Worm (Caenorhabditis elegans) whole organism, young adult: ENCODE data around the gene com-1.

Source experiments
- K11D2.4 ChIP-seq: fragments of 200-800 bp; sonication (Bioruptor generic); IDR thresholded peaks from 2 replicates; pipeline ENCODE4 v1.3.6; 2022; ENCODE audit warnings: missing genetic modification reagents, missing genetic modification characterization, missing compliant biosample characterization
- Y53F4B.3 ChIP-seq: fragments of 200-800 bp; sonication (Bioruptor generic); IDR thresholded peaks from 2 replicates; pipeline ENCODE4 v1.3.6; 2022; ENCODE audit warnings: missing genetic modification reagents, missing genetic modification characterization, missing compliant biosample characterization
- ceh-27 ChIP-seq: fragments of 200-800 bp; sonication (Bioruptor generic); optimal IDR thresholded peaks from 2 replicates; lab custom pipeline; 2018; ENCODE audit warnings: mild to moderate bottlenecking, missing genetic modification characterization, moderate library complexity, missing compliant biosample characterization
- egl-44 ChIP-seq: fragments of 200-800 bp; sonication (Bioruptor generic); IDR thresholded peaks from 2 replicates; pipeline ENCODE4 v1.3.6; 2022; ENCODE audit warnings: missing genetic modification reagents, missing genetic modification characterization, missing compliant biosample characterization
- him-1 ChIP-seq: sonication (generic microtip); optimal IDR thresholded peaks from 2 replicates; lab custom pipeline; 2016; ENCODE audit warnings: missing genotype, missing genetic modification reagents, missing genetic modification characterization, missing compliant biosample characterization
- mel-28 ChIP-seq: sonication (generic microtip); optimal IDR thresholded peaks from 2 replicates; lab custom pipeline; 2016; ENCODE audit warnings: borderline replicate concordance, mild to moderate bottlenecking, missing genetic modification characterization, missing compliant biosample characterization
- nfya-2 ChIP-seq: fragments of 200-800 bp; sonication (Bioruptor generic); IDR thresholded peaks from 2 replicates; pipeline ENCODE4 v1.3.6; 2022; ENCODE audit warnings: missing genetic modification reagents, missing genetic modification characterization, missing compliant biosample characterization
- repo-1 ChIP-seq: sonication (generic microtip); optimal IDR thresholded peaks from 2 replicates; lab custom pipeline; 2017; ENCODE audit warnings: mild to moderate bottlenecking, missing genetic modification characterization, missing compliant biosample characterization
- sptf-2 ChIP-seq: fragments of 200-800 bp; sonication (Bioruptor generic); optimal IDR thresholded peaks from 2 replicates; lab custom pipeline; 2018; ENCODE audit warnings: mild to moderate bottlenecking, missing genetic modification characterization, missing compliant biosample characterization
- unc-62 ChIP-seq: fragments of 150-350 bp; optimal IDR thresholded peaks from 2 replicates; lab custom pipeline; 2014; ENCODE audit warnings: missing biosample characterization, missing genetic modification reagents, missing genetic modification characterization
- xnd-1 ChIP-seq: sonication (generic microtip); optimal IDR thresholded peaks from 2 replicates; lab custom pipeline; 2016; ENCODE audit warnings: missing genotype, missing genetic modification reagents, missing genetic modification characterization, missing compliant biosample characterization

DNA sequence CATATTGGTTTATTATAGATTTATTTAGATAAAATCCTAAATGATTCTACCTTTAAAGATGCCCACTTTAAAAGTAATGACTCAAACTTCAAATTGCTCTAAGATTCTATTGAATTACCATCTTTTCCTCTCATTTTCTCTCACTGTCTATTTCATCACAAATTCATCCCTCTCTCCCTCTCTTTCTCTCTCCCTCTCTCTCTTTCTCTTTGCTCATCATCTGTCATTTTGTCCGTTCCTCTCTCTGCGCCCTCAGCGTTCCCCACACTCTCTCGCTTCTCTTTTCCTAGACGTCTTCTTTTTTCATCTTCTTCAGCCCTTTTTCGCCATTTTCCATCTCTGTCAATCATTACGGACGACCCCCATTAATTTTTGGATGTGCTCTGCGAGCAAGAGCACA lies 8.9 kb downstream of the com-1 start:
- no peak for TF ChIP-seq unc-62 (GFP tag; lab: Kevin White, UChicago)
- TF ChIP-seq him-1 = no peak
- no peak for TF ChIP-seq xnd-1 (tag; lab: Kevin White, UChicago)
- no peak for TF ChIP-seq mel-28 (tag; lab: Kevin White, UChicago)
- TF ChIP-seq Y53F4B.3 (GFP tag; lab: Robert Waterston, UW) = no peak
- TF ChIP-seq sptf-2 (GFP tag; lab: Kevin White, UChicago) = no peak
- no peak for TF ChIP-seq K11D2.4
- TF ChIP-seq nfya-2 = no peak
- no peak for TF ChIP-seq repo-1 (tag; lab: Kevin White, UChicago)
- TF ChIP-seq ceh-27 (GFP tag; lab: Kevin White, UChicago) = no peak
- no peak for TF ChIP-seq egl-44
